Worm (Caenorhabditis elegans) whole organism, late embryonic: ENCODE measurements around the gene cdh-3.
A peak's percentile ranks its signal among the peaks of the same experiment; 100 is the strongest.

Experiments used
- C38D4.7 ChIP-seq: fragments of 200-800 bp; sonication (Bioruptor generic); optimal IDR thresholded peaks from 2 replicates; lab custom pipeline; 2018; ENCODE audit warnings: mild to moderate bottlenecking, missing genetic modification characterization, moderate library complexity, missing compliant biosample characterization
- F13H6.1 ChIP-seq: sonication (generic microtip); optimal IDR thresholded peaks from 2 replicates; lab custom pipeline; 2016; ENCODE audit warnings: missing genetic modification characterization, missing compliant biosample characterization
- K02D7.2 ChIP-seq: sonication (generic microtip); optimal IDR thresholded peaks from 2 replicates; lab custom pipeline; 2017; ENCODE audit warnings: mild to moderate bottlenecking, missing genetic modification characterization, missing compliant biosample characterization
- K09A11.1 ChIP-seq: sonication (generic microtip); optimal IDR thresholded peaks from 2 replicates; lab custom pipeline; 2017; ENCODE audit warnings: antibody characterized with exemption, mild to moderate bottlenecking, missing genetic modification characterization, missing compliant biosample characterization; ENCODE audit not compliant: insufficient read depth
- T23F11.4 ChIP-seq: fragments of 200-800 bp; sonication (Bioruptor generic); optimal IDR thresholded peaks from 2 replicates; lab custom pipeline; 2018; ENCODE audit warnings: mild to moderate bottlenecking, missing genetic modification characterization, missing compliant biosample characterization
- ama-1 ChIP-seq: fragments of 150-350 bp; optimal IDR thresholded peaks from 2 replicates; lab custom pipeline; 2014
- ceh-24 ChIP-seq: sonication (generic microtip); optimal IDR thresholded peaks from 2 replicates; lab custom pipeline; 2016; ENCODE audit warnings: mild to moderate bottlenecking, missing genetic modification characterization, missing compliant biosample characterization
- che-1 ChIP-seq: sonication (generic microtip); optimal IDR thresholded peaks from 2 replicates; lab custom pipeline; 2016; ENCODE audit warnings: mild to moderate bottlenecking, missing genetic modification characterization, missing compliant biosample characterization
- dmd-4 ChIP-seq: sonication (generic microtip); optimal IDR thresholded peaks from 2 replicates; lab custom pipeline; 2016; ENCODE audit warnings: borderline replicate concordance, missing genetic modification characterization, missing compliant biosample characterization
- dve-1 ChIP-seq: sonication (generic microtip); optimal IDR thresholded peaks from 2 replicates; lab custom pipeline; 2017; ENCODE audit warnings: antibody characterized with exemption, mild to moderate bottlenecking, missing genetic modification characterization, missing compliant biosample characterization
- elt-2 ChIP-seq: sonication (generic microtip); optimal IDR thresholded peaks from 2 replicates; lab custom pipeline; 2016; ENCODE audit warnings: missing genetic modification reagents, missing genetic modification characterization, missing compliant biosample characterization
- elt-4 ChIP-seq: sonication (generic microtip); optimal IDR thresholded peaks from 2 replicates; lab custom pipeline; 2016; ENCODE audit warnings: missing genetic modification characterization, missing compliant biosample characterization
- ets-4 ChIP-seq: sonication (generic microtip); optimal IDR thresholded peaks from 2 replicates; lab custom pipeline; 2016; ENCODE audit warnings: missing genetic modification characterization, missing compliant biosample characterization
- hlh-30 ChIP-seq: sonication (generic microtip); optimal IDR thresholded peaks from 2 replicates; lab custom pipeline; 2017; ENCODE audit warnings: antibody characterized with exemption, missing genetic modification characterization, missing compliant biosample characterization; ENCODE audit not compliant: insufficient read depth
- lim-6 ChIP-seq: sonication (generic microtip); optimal IDR thresholded peaks from 2 replicates; lab custom pipeline; 2016; ENCODE audit warnings: missing genetic modification characterization, missing compliant biosample characterization
- nfya-1 ChIP-seq: sonication (generic microtip); optimal IDR thresholded peaks from 2 replicates; lab custom pipeline; 2017; ENCODE audit warnings: missing genetic modification characterization, mild to moderate bottlenecking, missing compliant biosample characterization, antibody characterized with exemption, moderate library complexity
- nhr-11 ChIP-seq: fragments of 150-350 bp; optimal IDR thresholded peaks from 2 replicates; lab custom pipeline; 2014; ENCODE audit warnings: missing biosample characterization, missing genetic modification characterization
- nhr-232 ChIP-seq: sonication (generic microtip); optimal IDR thresholded peaks from 2 replicates; lab custom pipeline; 2016; ENCODE audit warnings: missing genetic modification characterization, missing compliant biosample characterization
- npax-4 ChIP-seq: sonication (generic microtip); optimal IDR thresholded peaks from 2 replicates; lab custom pipeline; 2016; ENCODE audit warnings: missing genetic modification characterization, missing compliant biosample characterization
- odd-2 ChIP-seq: sonication (generic microtip); optimal IDR thresholded peaks from 2 replicates; lab custom pipeline; 2017; ENCODE audit warnings: antibody characterized with exemption, mild to moderate bottlenecking, missing genetic modification characterization, missing compliant biosample characterization
- pax-1 ChIP-seq: fragments of 150-350 bp; optimal IDR thresholded peaks from 2 replicates; lab custom pipeline; 2014; ENCODE audit warnings: missing biosample characterization, missing genetic modification characterization
- pqm-1 ChIP-seq: sonication (generic microtip); optimal IDR thresholded peaks from 2 replicates; lab custom pipeline; 2016; ENCODE audit warnings: missing genetic modification characterization, missing compliant biosample characterization
- sdc-2 ChIP-seq: sonication (generic microtip); optimal IDR thresholded peaks from 2 replicates; lab custom pipeline; 2016; ENCODE audit warnings: missing genotype, missing genetic modification characterization, missing compliant biosample characterization
- syd-9 ChIP-seq: sonication (generic microtip); optimal IDR thresholded peaks from 2 replicates; lab custom pipeline; 2016; ENCODE audit warnings: mild to moderate bottlenecking, missing genetic modification characterization, moderate library complexity, missing compliant biosample characterization
- tbx-2 ChIP-seq: sonication (generic microtip); optimal IDR thresholded peaks from 2 replicates; lab custom pipeline; 2016; ENCODE audit warnings: missing genetic modification characterization, missing compliant biosample characterization
- tbx-7 ChIP-seq: sonication (generic microtip); optimal IDR thresholded peaks from 2 replicates; lab custom pipeline; 2016; ENCODE audit warnings: missing genotype, missing genetic modification characterization, missing compliant biosample characterization
- unc-42 ChIP-seq: sonication (generic microtip); optimal IDR thresholded peaks from 2 replicates; lab custom pipeline; 2016; ENCODE audit warnings: missing genotype, missing genetic modification characterization, missing compliant biosample characterization
- unc-86 ChIP-seq: sonication (generic microtip); optimal IDR thresholded peaks from 2 replicates; lab custom pipeline; 2016; ENCODE audit warnings: missing genetic modification characterization, missing compliant biosample characterization
- zip-5 ChIP-seq: sonication (generic microtip); optimal IDR thresholded peaks from 2 replicates; lab custom pipeline; 2016; ENCODE audit warnings: missing genetic modification characterization, missing compliant biosample characterization
- ztf-16 ChIP-seq: sonication (generic microtip); optimal IDR thresholded peaks from 2 replicates; lab custom pipeline; 2017; ENCODE audit warnings: missing genetic modification characterization, missing compliant biosample characterization

The cdh-3 gene

DNA sequence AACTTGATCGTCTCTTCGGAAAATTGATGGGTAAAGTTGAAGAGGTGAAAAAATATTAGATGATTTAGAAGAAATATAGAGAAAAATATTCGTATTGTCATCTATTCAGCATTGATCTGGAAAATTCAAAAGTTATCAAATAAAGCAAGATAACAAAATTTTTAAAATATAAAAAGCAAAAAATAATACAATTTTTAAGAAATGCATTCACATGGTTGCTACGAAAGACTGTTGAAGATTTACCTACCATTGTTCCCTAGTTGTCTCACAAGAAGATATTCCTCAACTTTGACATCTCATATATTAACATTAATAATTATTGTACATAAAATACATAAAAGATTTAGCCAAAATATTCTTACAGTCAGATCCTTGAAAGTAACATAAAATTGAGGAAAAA is at the start of gene cdh-3:
cdh-3 (minus strand) TSS at position 101 of the 400 bp plus-strand sequence.
- no peak for TF ChIP-seq F13H6.1 (tag; lab: Kevin White, UChicago)

- TF ChIP-seq ama-1 (lab: Kevin White, UChicago) (no peak), T23F11.4 (GFP tag; lab: Kevin White, UChicago) (no peak), elt-4 (tag; lab: Kevin White, UChicago) (no peak), dmd-4 (tag; lab: Kevin White, UChicago) (no peak), dve-1 (tag; lab: Kevin White, UChicago) (no peak), tbx-2 (tag; lab: Kevin White, UChicago) (no peak), ztf-16 (tag; lab: Kevin White, UChicago) (no peak), npax-4 (tag; lab: Kevin White, UChicago) (no peak)
Measured at ce11 chrIII:7795311-7795710, 41.1 kb upstream of the cdh-3 start, which contains the start of gene cyk-7. TSS of gene cyk-7 (minus strand) at chrIII:7795409.

DNA sequence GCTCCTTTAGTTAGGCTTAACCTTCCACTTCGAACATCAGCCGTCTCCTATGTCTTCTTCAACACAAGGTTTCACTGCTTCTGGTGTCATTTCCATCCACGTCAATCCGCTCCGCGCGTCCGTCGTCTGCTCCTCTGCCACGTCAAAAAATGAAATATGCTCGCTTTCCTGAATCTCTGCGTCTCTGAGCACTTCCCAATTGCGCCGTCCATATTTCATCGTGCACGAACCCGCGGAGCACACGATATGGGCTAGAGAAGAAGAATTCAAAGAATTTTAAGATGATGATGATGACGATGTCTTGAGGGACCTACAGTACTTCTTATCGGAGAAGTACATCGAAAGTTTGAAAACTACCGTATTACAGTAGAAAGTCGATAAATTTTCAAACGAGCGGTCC is 38.7 kb upstream of the cdh-3 start:
- TF ChIP-seq zip-5 (tag; lab: Kevin White, UChicago) (no peak), K02D7.2 (tag; lab: Kevin White, UChicago) (no peak), unc-86 (tag; lab: Kevin White, UChicago) (no peak), K09A11.1 (tag; lab: Kevin White, UChicago) (no peak), pqm-1 (tag; lab: Kevin White, UChicago) (no peak), che-1 (tag; lab: Kevin White, UChicago) (no peak)
- TF ChIP-seq, all 69 proteins: peak for 0

DNA sequence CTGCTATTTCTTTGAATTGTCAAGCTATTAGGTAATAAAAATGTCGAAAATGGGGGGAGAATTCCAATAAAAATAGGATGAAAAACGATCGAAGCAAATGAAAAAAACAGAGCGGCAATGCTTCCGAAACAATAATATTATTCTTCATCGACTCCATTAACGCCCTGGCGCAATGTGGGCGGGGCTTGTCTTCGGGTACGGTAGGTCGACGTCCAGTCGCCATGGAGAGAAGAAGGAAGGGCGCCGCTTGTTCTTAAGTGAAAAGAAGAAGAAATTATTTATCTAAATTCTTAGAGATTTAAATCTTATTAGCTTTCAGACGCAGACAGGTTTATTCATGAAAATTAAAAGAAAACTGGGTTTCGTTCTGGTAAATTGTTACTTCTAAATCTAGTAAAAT is 38.0 kb upstream of the cdh-3 start:
- TF ChIP-seq tbx-7 (tag; lab: Kevin White, UChicago) (no peak), nhr-11 (tag; lab: Kevin White, UChicago) (no peak), F13H6.1 (tag; lab: Kevin White, UChicago) (no peak), C38D4.7 (no peak), ets-4 (tag; lab: Kevin White, UChicago) (no peak), nfya-1 (tag; lab: Kevin White, UChicago) (peak; percentile 67), lim-6 (tag; lab: Kevin White, UChicago) (no peak), T23F11.4 (GFP tag; lab: Kevin White, UChicago) (no peak)

- no peak for TF ChIP-seq ceh-24 (tag; lab: Kevin White, UChicago)
- no peak for TF ChIP-seq pqm-1 (tag; lab: Kevin White, UChicago)
- TF ChIP-seq hlh-30 (tag; lab: Kevin White, UChicago): no peak
- TF ChIP-seq nfya-1 (tag; lab: Kevin White, UChicago): peak; percentile 27
- TF ChIP-seq sdc-2 (tag; lab: Kevin White, UChicago): no peak
- TF ChIP-seq, all 69 proteins: peak for 1
Measured at ce11 chrIII:7790522-7790921, 36.3 kb upstream of the cdh-3 start.

- TF ChIP-seq dve-1 (tag; lab: Kevin White, UChicago): no peak
- no peak for TF ChIP-seq syd-9 (tag; lab: Kevin White, UChicago)
- no peak for TF ChIP-seq npax-4 (tag; lab: Kevin White, UChicago)
- no peak for TF ChIP-seq tbx-2 (tag; lab: Kevin White, UChicago)
- no peak for TF ChIP-seq nhr-232 (tag; lab: Kevin White, UChicago)
- TF ChIP-seq ets-4 (tag; lab: Kevin White, UChicago): no peak
- TF ChIP-seq elt-2: no peak
- no peak for TF ChIP-seq zip-5 (tag; lab: Kevin White, UChicago)
- TF ChIP-seq pax-1 (tag; lab: Kevin White, UChicago): no peak
- TF ChIP-seq hlh-30 (tag; lab: Kevin White, UChicago): no peak
- no peak for TF ChIP-seq odd-2 (tag; lab: Kevin White, UChicago)
- TF ChIP-seq unc-42 (tag; lab: Kevin White, UChicago): no peak
Measured at ce11 chrIII:7788410-7788809, 34.2 kb upstream of the cdh-3 start.
